Fruit fly (Drosophila melanogaster) whole organism, prepupa: Measurements from ENCODE around the gene mof.

Source experiments
- Blimp-1 ChIP-seq: fragments of 200-800 bp; sonication (Bioruptor generic); optimal IDR thresholded peaks from 3 replicates; lab custom pipeline; 2017; ENCODE audit warnings: missing biosample characterization, missing genetic modification characterization, mild to moderate bottlenecking, moderate library complexity, missing genetic modification reagents
- CG10631 ChIP-seq: fragments of 200-800 bp; sonication (Bioruptor generic); optimal IDR thresholded peaks from 2 replicates; lab custom pipeline; 2016; ENCODE audit warnings: missing biosample characterization, missing genetic modification characterization
- CG10669 ChIP-seq: fragments of 200-800 bp; sonication (Bioruptor generic); optimal IDR thresholded peaks from 3 replicates; lab custom pipeline; 2018; ENCODE audit warnings: missing biosample characterization, mild to moderate bottlenecking, missing genetic modification characterization, moderate library complexity
- CG11294 ChIP-seq: fragments of 200-800 bp; sonication (Bioruptor generic); IDR thresholded peaks from 2 replicates; pipeline ENCODE4 v1.3.6; 2022; ENCODE audit warnings: missing biosample characterization, missing genetic modification characterization
- CG11762 ChIP-seq: fragments of 200-800 bp; sonication (Bioruptor generic); optimal IDR thresholded peaks from 3 replicates; lab custom pipeline; 2016; ENCODE audit warnings: missing biosample characterization, missing genetic modification characterization; ENCODE audit not compliant: insufficient read depth
- CG11902 ChIP-seq: fragments of 200-800 bp; sonication (Bioruptor generic); optimal IDR thresholded peaks from 3 replicates; lab custom pipeline; 2016; ENCODE audit warnings: missing biosample characterization, missing genetic modification characterization
- CG15336 ChIP-seq: fragments of 200-800 bp; sonication (Bioruptor generic); IDR thresholded peaks from 2 replicates; pipeline ENCODE4 v1.3.6; 2022; ENCODE audit warnings: missing biosample characterization, missing genetic modification characterization
- CG1621 ChIP-seq: fragments of 200-800 bp; sonication (Bioruptor generic); optimal IDR thresholded peaks from 3 replicates; lab custom pipeline; 2018; ENCODE audit warnings: missing biosample characterization, mild to moderate bottlenecking, missing genetic modification characterization
- CG16779 ChIP-seq: fragments of 200-800 bp; sonication (Bioruptor generic); optimal IDR thresholded peaks from 3 replicates; lab custom pipeline; 2017; ENCODE audit warnings: missing biosample characterization, mild to moderate bottlenecking, missing genetic modification characterization
- CG3032 ChIP-seq: fragments of 200-800 bp; optimal IDR thresholded peaks from 2 replicates; lab custom pipeline; 2019; ENCODE audit warnings: missing biosample characterization, mild to moderate bottlenecking, missing genetic modification characterization, moderate library complexity
- CG31627 ChIP-seq: fragments of 200-800 bp; sonication (Bioruptor generic); optimal IDR thresholded peaks from 3 replicates; lab custom pipeline; 2016; ENCODE audit warnings: missing biosample characterization, missing genetic modification characterization
- CG34406 ChIP-seq: fragments of 200-800 bp; sonication (Bioruptor generic); optimal IDR thresholded peaks from 3 replicates; lab custom pipeline; 2016; ENCODE audit warnings: missing biosample characterization, missing genetic modification characterization
- CG3919 ChIP-seq: fragments of 200-800 bp; sonication (Bioruptor generic); optimal IDR thresholded peaks from 3 replicates; lab custom pipeline; 2016; ENCODE audit warnings: missing biosample characterization, missing genetic modification characterization
- CG6163 ChIP-seq: fragments of 200-800 bp; sonication (Bioruptor generic); IDR thresholded peaks from 3 replicates; pipeline ENCODE4 v1.3.6; 2022; ENCODE audit warnings: missing biosample characterization, missing genetic modification characterization
- CG6808 ChIP-seq: fragments of 200-800 bp; sonication (Bioruptor generic); optimal IDR thresholded peaks from 3 replicates; lab custom pipeline; 2017; ENCODE audit warnings: missing biosample characterization, missing genetic modification characterization, mild to moderate bottlenecking, moderate library complexity, missing genetic modification reagents
- CG6854 ChIP-seq: fragments of 200-800 bp; sonication (Bioruptor generic); optimal IDR thresholded peaks from 2 replicates; lab custom pipeline; 2017; ENCODE audit warnings: missing biosample characterization, mild to moderate bottlenecking, missing genetic modification characterization
- CG8119 ChIP-seq: fragments of 200-800 bp; sonication (Bioruptor generic); IDR thresholded peaks from 3 replicates; pipeline ENCODE4 v1.3.6; 2022; ENCODE audit warnings: missing biosample characterization, missing genetic modification characterization
- CG8319 ChIP-seq: fragments of 200-800 bp; sonication (Bioruptor generic); optimal IDR thresholded peaks from 3 replicates; lab custom pipeline; 2016; ENCODE audit warnings: missing biosample characterization, missing genetic modification characterization
- CG9139 ChIP-seq: fragments of 200-800 bp; sonication (Bioruptor generic); optimal IDR thresholded peaks from 3 replicates; lab custom pipeline; 2017; ENCODE audit warnings: missing biosample characterization, mild to moderate bottlenecking, missing genetic modification characterization
- Eip75B ChIP-seq: fragments of 200-800 bp; sonication (Bioruptor generic); optimal IDR thresholded peaks from 3 replicates; lab custom pipeline; 2016; ENCODE audit warnings: missing biosample characterization, missing genetic modification characterization
- Eip78C ChIP-seq: fragments of 200-800 bp; sonication (Bioruptor generic); peaks from one replicate; lab custom pipeline; 2016; ENCODE audit warnings: missing biosample characterization, missing genetic modification characterization
- Eip93F ChIP-seq: fragments of 200-800 bp; sonication (Bioruptor generic); optimal IDR thresholded peaks from 2 replicates; lab custom pipeline; 2016; ENCODE audit warnings: missing biosample characterization, mild to moderate bottlenecking, missing genetic modification characterization
- Ets21C ChIP-seq: fragments of 200-800 bp; sonication (Bioruptor generic); optimal IDR thresholded peaks from 3 replicates; lab custom pipeline; 2016; ENCODE audit warnings: missing biosample characterization, missing genetic modification characterization
- Ets96B ChIP-seq: fragments of 200-800 bp; optimal IDR thresholded peaks from 2 replicates; lab custom pipeline; 2019; ENCODE audit warnings: missing biosample characterization, mild to moderate bottlenecking, missing genetic modification characterization, moderate library complexity
- Gug ChIP-seq: fragments of 200-800 bp; sonication (Bioruptor generic); IDR thresholded peaks from 2 replicates; pipeline ENCODE4 v1.3.6; 2022; ENCODE audit warnings: missing biosample characterization, missing genetic modification characterization
- Hr38 ChIP-seq: sonication (Bioruptor generic); optimal IDR thresholded peaks from 2 replicates; lab custom pipeline; 2016; ENCODE audit warnings: missing biosample characterization, missing genetic modification characterization
- Hr39 ChIP-seq: fragments of 200-800 bp; sonication (Bioruptor generic); optimal IDR thresholded peaks from 2 replicates; lab custom pipeline; 2016; ENCODE audit warnings: missing biosample characterization, missing genetic modification characterization
- Hr4 ChIP-seq: fragments of 200-800 bp; sonication (Bioruptor generic); optimal IDR thresholded peaks from 3 replicates; lab custom pipeline; 2016; ENCODE audit warnings: missing biosample characterization, missing genetic modification characterization
- Lpt ChIP-seq: fragments of 200-800 bp; sonication (Bioruptor generic); optimal IDR thresholded peaks from 3 replicates; lab custom pipeline; 2016; ENCODE audit warnings: missing biosample characterization, missing genetic modification characterization
- Met ChIP-seq: fragments of 200-800 bp; sonication (Bioruptor generic); optimal IDR thresholded peaks from 3 replicates; lab custom pipeline; 2016; ENCODE audit warnings: missing biosample characterization, missing genetic modification characterization
- OdsH ChIP-seq: fragments of 200-800 bp; sonication (Bioruptor generic); optimal IDR thresholded peaks from 3 replicates; lab custom pipeline; 2016; ENCODE audit warnings: missing biosample characterization, missing genetic modification characterization
- Smox ChIP-seq: fragments of 200-800 bp; sonication (Bioruptor generic); optimal IDR thresholded peaks from 3 replicates; lab custom pipeline; 2016; ENCODE audit warnings: missing biosample characterization, missing genetic modification characterization
- Sox102F ChIP-seq: fragments of 200-800 bp; sonication (Bioruptor generic); optimal IDR thresholded peaks from 2 replicates; lab custom pipeline; 2016; ENCODE audit warnings: missing biosample characterization, mild to moderate bottlenecking, missing genetic modification characterization
- Sox15 ChIP-seq: fragments of 200-800 bp; sonication (Bioruptor generic); optimal IDR thresholded peaks from 3 replicates; lab custom pipeline; 2016; ENCODE audit warnings: missing biosample characterization, missing genetic modification characterization
- achi ChIP-seq: fragments of 200-800 bp; sonication (Bioruptor generic); optimal IDR thresholded peaks from 3 replicates; lab custom pipeline; 2016; ENCODE audit warnings: missing biosample characterization, missing genetic modification characterization
- acj6 ChIP-seq: fragments of 200-800 bp; sonication (Bioruptor generic); optimal IDR thresholded peaks from 3 replicates; lab custom pipeline; 2016; ENCODE audit warnings: missing biosample characterization, missing genetic modification characterization
- cyc ChIP-seq: fragments of 200-800 bp; sonication (Bioruptor generic); optimal IDR thresholded peaks from 3 replicates; lab custom pipeline; 2016; ENCODE audit warnings: missing biosample characterization, missing genetic modification characterization
- dac ChIP-seq: fragments of 200-800 bp; sonication (Bioruptor generic); optimal IDR thresholded peaks from 2 replicates; lab custom pipeline; 2017; ENCODE audit warnings: missing biosample characterization, mild to moderate bottlenecking, missing genetic modification characterization
- dsx ChIP-seq: fragments of 200-800 bp; optimal IDR thresholded peaks from 3 replicates; lab custom pipeline; 2019; ENCODE audit warnings: missing biosample characterization, mild to moderate bottlenecking, missing genetic modification characterization, moderate library complexity; ENCODE audit not compliant: poor library complexity, severe bottlenecking
- esn ChIP-seq: fragments of 200-800 bp; sonication (Bioruptor generic); optimal IDR thresholded peaks from 2 replicates; lab custom pipeline; 2016; ENCODE audit warnings: missing biosample characterization, mild to moderate bottlenecking, missing genetic modification characterization, moderate library complexity
- fd59A ChIP-seq: fragments of 200-800 bp; sonication (Bioruptor generic); optimal IDR thresholded peaks from 2 replicates; lab custom pipeline; 2017; ENCODE audit warnings: missing biosample characterization, mild to moderate bottlenecking, missing genetic modification characterization, missing genetic modification reagents
- fd85E ChIP-seq: fragments of 200-800 bp; sonication (Bioruptor generic); optimal IDR thresholded peaks from 3 replicates; lab custom pipeline; 2016; ENCODE audit warnings: missing biosample characterization, missing genetic modification characterization
- fkh ChIP-seq: fragments of 200-800 bp; sonication (Bioruptor generic); optimal IDR thresholded peaks from 3 replicates; lab custom pipeline; 2017; ENCODE audit warnings: missing biosample characterization, mild to moderate bottlenecking, missing genetic modification characterization, moderate library complexity
- lz ChIP-seq: fragments of 200-800 bp; sonication (Bioruptor generic); optimal IDR thresholded peaks from 3 replicates; lab custom pipeline; 2016; ENCODE audit warnings: missing biosample characterization, missing genetic modification characterization
- pdm3 ChIP-seq: fragments of 200-800 bp; sonication (Bioruptor generic); optimal IDR thresholded peaks from 3 replicates; lab custom pipeline; 2016; ENCODE audit warnings: missing biosample characterization, missing genetic modification characterization
- spab ChIP-seq: fragments of 200-800 bp; sonication (Bioruptor generic); optimal IDR thresholded peaks from 2 replicates; lab custom pipeline; 2017; ENCODE audit warnings: missing biosample characterization, mild to moderate bottlenecking, missing genetic modification characterization, missing genetic modification reagents
- ss ChIP-seq, 2 experiments: fragments of 200-800 bp; sonication (Bioruptor generic); optimal IDR thresholded peaks; 2 replicates in 1 of 2; 3 replicates in 1 of 2; lab custom pipeline; 2017 to 2018; ENCODE audit warnings: mild to moderate bottlenecking in 2 of 2, missing biosample characterization in 2 of 2, missing genetic modification characterization in 2 of 2, moderate library complexity in 1 of 2
- svp ChIP-seq: fragments of 200-800 bp; sonication (Bioruptor generic); peaks from one replicate; lab custom pipeline; 2016; ENCODE audit warnings: missing biosample characterization, missing genetic modification characterization
- topi ChIP-seq: fragments of 200-800 bp; sonication (Bioruptor generic); optimal IDR thresholded peaks from 3 replicates; lab custom pipeline; 2016; ENCODE audit warnings: missing biosample characterization, missing genetic modification characterization
- vri ChIP-seq: fragments of 200-800 bp; sonication (Bioruptor generic); optimal IDR thresholded peaks from 3 replicates; lab custom pipeline; 2016; ENCODE audit warnings: missing biosample characterization, mild to moderate bottlenecking, missing genetic modification characterization

mof gene

DNA sequence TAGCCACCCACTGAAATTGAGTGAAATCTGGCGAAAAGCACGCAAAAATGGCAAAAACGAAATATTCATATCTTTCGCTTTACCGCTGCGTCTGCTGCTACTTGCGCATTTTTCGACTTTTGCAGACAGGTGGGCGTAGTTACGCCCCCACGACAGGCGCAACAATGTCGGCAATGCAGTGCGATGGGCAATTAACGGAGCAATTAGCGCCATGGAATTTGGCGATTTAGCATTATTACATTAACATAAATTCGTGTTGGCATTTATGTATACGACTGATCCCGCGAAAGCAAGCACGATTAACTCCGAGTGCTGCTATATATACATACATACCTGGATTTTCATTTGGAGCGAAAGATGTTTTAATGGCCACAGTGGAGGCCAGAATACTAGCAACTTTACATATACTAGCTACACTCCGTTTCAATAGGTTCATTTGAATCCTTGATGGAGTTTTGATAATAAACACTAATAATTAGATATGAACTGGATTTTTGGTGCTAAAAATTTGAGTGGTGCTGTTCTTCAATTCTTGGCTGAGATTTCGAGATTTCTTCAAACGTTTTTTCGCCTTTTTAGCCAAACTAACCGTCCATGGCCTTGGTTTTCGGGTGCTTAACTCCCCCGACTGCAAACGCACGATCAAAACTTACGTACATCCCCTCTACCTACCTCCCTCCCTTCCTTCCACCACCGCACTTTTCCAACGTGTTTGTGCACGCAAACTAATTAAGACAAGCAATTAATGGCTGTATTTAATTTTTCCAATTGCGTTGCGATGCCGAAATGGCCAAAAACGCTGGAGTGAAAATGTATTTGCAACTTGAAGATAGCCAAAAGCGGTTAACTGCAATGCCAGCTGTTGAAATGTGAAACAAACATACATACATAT lies 20.4 kb upstream of the mof start:
- TF ChIP-seq CG10631 (GFP tag; lab: Kevin White, UChicago) (peak; percentile 48), Smox (peak; percentile 71), acj6 (peak; percentile 68), svp (GFP tag; lab: Kevin White, UChicago) (peak; percentile 86), CG10669 (peak; percentile 59), Met (GFP tag; lab: Kevin White, UChicago) (peak; percentile 57), CG9139 (no peak), CG11762 (GFP tag; lab: Kevin White, UChicago) (peak; percentile 45), fd59A (GFP tag; lab: Kevin White, UChicago) (peak; percentile 12), dac (GFP tag; lab: Kevin White, UChicago) (peak; percentile 41), vri (GFP tag; lab: Kevin White, UChicago) (peak; percentile 38), Ets96B (tag; lab: Kevin White, UChicago) (peak; percentile 39), topi (GFP tag; lab: Kevin White, UChicago) (peak; percentile 64), Eip93F (GFP tag; lab: Kevin White, UChicago) (no peak), Lpt (GFP tag; lab: Kevin White, UChicago) (peak; percentile 36), Ets21C (peak; percentile 46), CG8319 (GFP tag; lab: Kevin White, UChicago) (no peak), fd85E (GFP tag; lab: Kevin White, UChicago) (no peak), CG3032 (tag; lab: Kevin White, UChicago) (peak; percentile 39), CG11902 (GFP tag; lab: Kevin White, UChicago) (peak; percentile 23), CG6808 (peak; percentile 28), CG6163 (peak; percentile 84), CG34406 (GFP tag; lab: Kevin White, UChicago) (peak; percentile 70), esn (GFP tag; lab: Kevin White, UChicago) (peak; percentile 70), Hr4 (GFP tag; lab: Kevin White, UChicago) (peak; percentile 57), achi (GFP tag; lab: Kevin White, UChicago) (peak; percentile 63), Blimp-1 (GFP tag; lab: Kevin White, UChicago) (no peak), Eip75B (GFP tag; lab: Kevin White, UChicago) (peak; percentile 9), CG15336 (GFP tag; lab: Robert Waterston, UW) (peak; percentile 76), dsx (peak; percentile 44), spab (peak; percentile 16), Sox102F (GFP tag; lab: Kevin White, UChicago) (peak; percentile 65), CG16779 (tag; lab: Kevin White, UChicago) (no peak), Gug (GFP tag; lab: Robert Waterston, UW) (peak; percentile 31; the same call in 1 of the 2 replicates), Hr38 (no peak), Sox15 (peak; percentile 35), CG3919 (GFP tag; lab: Kevin White, UChicago) (peak; percentile 53), Eip78C (peak; percentile 90), OdsH (GFP tag; lab: Kevin White, UChicago) (peak; percentile 68), ss (GFP tag; optimal IDR thresholded peaks at IDR 0.05; lab: Kevin White, UChicago) (peak; percentile 38 to 40), CG11294 (GFP tag; lab: Robert Waterston, UW) (no peak), cyc (GFP tag; lab: Kevin White, UChicago) (peak; percentile 39), Hr39 (GFP tag; lab: Kevin White, UChicago) (peak; percentile 72), pdm3 (peak; percentile 71), fkh (GFP tag; lab: Kevin White, UChicago) (no peak), CG8119 (GFP tag; lab: Robert Waterston, UW) (peak; percentile 69; the same call in 2 of the 3 replicates), lz (GFP tag; lab: Kevin White, UChicago) (peak; percentile 60), CG1621 (tag; lab: Kevin White, UChicago) (peak; percentile 57), CG6854 (no peak), CG31627 (GFP tag; lab: Kevin White, UChicago) (peak; percentile 68)
